Worm (Caenorhabditis elegans) whole organism, L2 larva: ENCODE measurements around the gene T04A6.2.

Source experiments
- ama-1 ChIP-seq: fragments of 150-350 bp; optimal IDR thresholded peaks from 2 replicates; lab custom pipeline; 2018; ENCODE audit warnings: inconsistent platforms
- nhr-12 ChIP-seq: fragments of 150-350 bp; optimal IDR thresholded peaks from 2 replicates; lab custom pipeline; 2014; ENCODE audit warnings: missing biosample characterization, missing genetic modification characterization
- unc-39 ChIP-seq: fragments of 150-350 bp; optimal IDR thresholded peaks from 2 replicates; lab custom pipeline; 2014; ENCODE audit warnings: missing biosample characterization, missing genetic modification characterization

ce11 chrIII:7661162-7661561, 46.5 kb downstream of the T04A6.2 start:
- TF ChIP-seq ama-1 (lab: Kevin White, UChicago) (no peak), unc-39 (no peak), nhr-12 (tag; lab: Kevin White, UChicago) (no peak)
